Worm (Caenorhabditis elegans) whole organism, midembryonic: ENCODE data around the gene lin-7.
"Not testable (repeated sequence)": the region's sequence is repeated elsewhere in the genome, so short reads cannot be mapped to it uniquely, and the experiment has no call there.

Source experiments
- T22C8.4 ChIP-seq: fragments of 200-800 bp; sonication (Bioruptor generic); IDR thresholded peaks from 2 replicates; pipeline ENCODE4 v1.3.6; 2022; ENCODE audit warnings: missing genetic modification characterization, missing compliant biosample characterization
- cog-1 ChIP-seq: sonication (generic microtip); optimal IDR thresholded peaks from 2 replicates; lab custom pipeline; 2016; ENCODE audit warnings: missing genetic modification characterization, missing compliant biosample characterization
- flt-1 ChIP-seq: fragments of 200-800 bp; sonication (Bioruptor generic); IDR thresholded peaks from 2 replicates; pipeline ENCODE4 v1.3.6; 2022; ENCODE audit warnings: missing genetic modification characterization, missing compliant biosample characterization
- klf-2 ChIP-seq: fragments of 200-800 bp; sonication (Bioruptor generic); conservative IDR thresholded peaks from 2 replicates; pipeline ENCODE4 v1.3.6; 2022; ENCODE audit warnings: missing genetic modification reagents, missing genetic modification characterization, missing compliant biosample characterization
- med-1 ChIP-seq: sonication (generic microtip); optimal IDR thresholded peaks from 2 replicates; lab custom pipeline; 2017; ENCODE audit warnings: missing genetic modification characterization, mild to moderate bottlenecking, missing compliant biosample characterization, antibody characterized with exemption, missing genetic modification reagents; ENCODE audit not compliant: insufficient read depth
- ref-1 ChIP-seq: fragments of 200-800 bp; sonication (Bioruptor generic); conservative IDR thresholded peaks from 2 replicates; pipeline ENCODE4 v1.3.6; 2022; ENCODE audit warnings: missing genetic modification reagents, missing genetic modification characterization, missing compliant biosample characterization
- tab-1 ChIP-seq: fragments of 200-800 bp; sonication (Bioruptor generic); IDR thresholded peaks from 2 replicates; pipeline ENCODE4 v1.3.6; 2022; ENCODE audit warnings: missing genetic modification characterization, missing compliant biosample characterization
- ztf-23 ChIP-seq: fragments of 200-800 bp; sonication (Bioruptor generic); IDR thresholded peaks from 2 replicates; pipeline ENCODE4 v1.3.6; 2022; ENCODE audit warnings: missing genetic modification reagents, missing genetic modification characterization, missing compliant biosample characterization
- ztf-29 ChIP-seq: fragments of 200-800 bp; sonication (Bioruptor generic); IDR thresholded peaks from 2 replicates; pipeline ENCODE4 v1.3.6; 2022; ENCODE audit warnings: missing genetic modification reagents, missing genetic modification characterization, missing compliant biosample characterization

The lin-7 gene

DNA sequence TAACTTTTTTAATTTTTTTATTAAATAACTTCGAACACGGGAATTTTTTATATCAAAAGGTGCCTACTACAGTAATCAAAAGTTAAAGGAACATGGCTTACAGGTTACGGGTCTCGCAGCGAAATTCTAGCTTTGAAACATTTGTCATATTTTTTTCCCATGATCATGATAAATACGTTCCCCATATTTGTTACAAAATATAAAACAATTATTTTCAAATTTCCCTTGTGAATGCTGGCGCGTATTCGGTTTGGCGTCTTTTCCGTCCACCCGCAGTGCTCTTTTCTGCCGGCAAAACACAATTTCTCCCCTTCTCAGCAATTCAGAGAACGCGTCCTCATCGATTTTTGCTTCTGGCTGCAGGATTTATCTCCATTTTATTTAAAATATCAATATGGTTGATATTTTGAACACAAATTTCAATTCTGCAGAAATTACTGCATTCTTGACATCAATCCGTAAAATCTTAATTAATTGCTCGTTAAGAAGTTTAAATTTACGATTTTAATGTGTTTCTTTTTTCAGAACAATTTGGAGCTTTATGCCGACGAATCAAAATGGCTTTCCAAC, 16.1 kb upstream of the lin-7 start, which contains the start of gene imb-2:
Gene imb-2 (plus strand): TSS at position 520 of the 570 bp plus-strand sequence.
- TF ChIP-seq ztf-29: no peak
- no peak for TF ChIP-seq med-1 (GFP tag; lab: Kevin White, UChicago)
- no peak for TF ChIP-seq cog-1 (tag; lab: Kevin White, UChicago)
- TF ChIP-seq klf-2 (GFP tag; lab: Robert Waterston, UW): no peak
- TF ChIP-seq ref-1 (GFP tag; lab: Robert Waterston, UW): no peak
- TF ChIP-seq ztf-23 (GFP tag; lab: Robert Waterston, UW): no peak
- TF ChIP-seq T22C8.4 (GFP tag; lab: Robert Waterston, UW): no peak
- TF ChIP-seq tab-1: no peak
- no peak for TF ChIP-seq flt-1 (GFP tag; lab: Robert Waterston, UW)

DNA sequence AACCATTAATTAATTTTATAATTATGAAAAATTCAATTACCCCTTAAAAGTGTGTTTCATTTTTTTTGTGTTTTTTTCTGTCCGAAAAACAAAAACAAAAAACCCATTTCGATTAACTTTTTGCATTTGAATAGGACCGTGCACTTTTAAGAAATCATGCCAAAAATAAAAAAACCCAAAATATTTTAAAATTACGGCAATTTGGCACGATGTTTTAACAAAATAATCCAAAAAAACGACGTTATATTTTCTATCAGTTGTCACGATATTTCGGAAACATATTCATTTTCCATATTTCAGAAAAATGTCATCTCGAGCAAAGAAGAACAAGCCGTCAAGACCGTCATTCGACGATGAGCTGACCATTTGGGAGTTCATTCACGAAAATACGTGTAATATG, 12.5 kb upstream of the lin-7 start, which contains the start of gene tebp-1:
Gene tebp-1 (plus strand): TSS at position 301 of the 400 bp plus-strand sequence.
- TF ChIP-seq klf-2 (GFP tag; lab: Robert Waterston, UW): no peak
- TF ChIP-seq tab-1: no peak
- no peak for TF ChIP-seq ref-1 (GFP tag; lab: Robert Waterston, UW)
- TF ChIP-seq med-1 (GFP tag; lab: Kevin White, UChicago): no peak
- TF ChIP-seq T22C8.4 (GFP tag; lab: Robert Waterston, UW): no peak
- no peak for TF ChIP-seq cog-1 (tag; lab: Kevin White, UChicago)
- TF ChIP-seq flt-1 (GFP tag; lab: Robert Waterston, UW): no peak
- TF ChIP-seq ztf-29: no peak
- TF ChIP-seq ztf-23 (GFP tag; lab: Robert Waterston, UW): no peak

DNA sequence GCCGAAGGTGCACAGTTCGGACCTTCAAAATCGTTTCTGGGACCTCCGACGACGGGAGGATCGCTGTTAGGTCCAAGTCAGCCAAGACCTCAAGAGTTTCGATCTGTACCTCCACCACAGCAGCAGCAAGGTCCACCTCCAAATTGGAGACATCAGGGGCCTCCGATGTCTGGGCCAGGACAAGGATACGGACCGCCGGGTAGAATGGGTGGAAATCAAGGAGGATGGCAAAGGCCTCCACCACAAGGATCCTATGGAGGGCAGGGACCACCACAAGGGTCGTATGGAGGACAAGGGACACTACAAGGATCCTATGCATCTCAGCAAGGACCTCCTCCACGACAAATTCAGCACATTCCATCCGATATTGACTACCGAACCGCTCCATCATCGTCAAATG, 11.5 kb upstream of the lin-7 start:
- TF ChIP-seq ztf-29 (no peak), flt-1 (GFP tag; lab: Robert Waterston, UW) (0 out of 2 replicates have a peak, but pooled peaks have one; percentile 19)

DNA sequence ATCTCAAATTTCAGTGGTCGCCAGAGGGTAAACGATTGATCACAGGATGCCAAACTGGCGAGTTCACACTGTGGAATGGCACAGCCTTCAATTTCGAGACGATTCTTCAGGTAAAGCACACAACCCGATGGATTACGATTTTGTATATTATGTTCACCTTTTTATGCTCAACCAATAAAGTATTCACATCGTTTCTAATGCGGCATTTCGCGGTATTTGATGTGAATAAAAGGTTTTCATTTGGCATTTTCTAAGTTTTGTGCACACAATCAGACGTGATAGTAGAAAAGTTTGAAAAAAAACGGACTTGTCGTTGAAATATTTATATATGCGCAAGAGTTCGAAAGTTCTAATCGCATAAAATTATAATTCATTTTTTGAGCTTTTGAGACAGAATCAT, 9.8 kb upstream of the lin-7 start:
- no peak for TF ChIP-seq T22C8.4 (GFP tag; lab: Robert Waterston, UW)
- no peak for TF ChIP-seq cog-1 (tag; lab: Kevin White, UChicago)
- TF ChIP-seq ztf-23 (GFP tag; lab: Robert Waterston, UW): no peak

DNA sequence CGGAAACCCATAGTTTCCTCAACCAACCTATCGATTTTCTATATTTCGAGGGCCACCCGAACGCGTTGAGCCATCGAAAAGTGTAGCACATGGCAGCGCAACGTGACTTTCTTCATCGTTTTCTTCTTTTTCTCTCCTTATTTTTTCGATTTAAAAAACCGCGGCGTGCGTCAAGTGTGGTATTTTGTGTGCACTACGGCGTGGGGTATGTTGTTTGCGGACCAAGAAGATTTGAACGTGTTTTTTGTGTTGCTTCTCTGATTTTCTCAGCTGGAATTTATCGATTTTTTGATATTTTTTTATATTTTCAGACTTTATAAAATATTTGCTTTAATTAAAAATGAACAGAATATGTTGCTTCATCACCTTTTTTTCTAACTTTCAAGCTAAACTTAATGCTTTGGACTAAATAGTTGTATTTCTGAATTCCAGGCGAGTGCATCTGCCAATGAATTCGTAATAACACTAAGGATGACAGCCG, 8.8 kb upstream of the lin-7 start, which contains the start of the genes agl-1 and pfs-2:
Gene agl-1 (minus strand): TSS at position 178 of the 481 bp plus-strand sequence.
Gene pfs-2 (plus strand): TSS at position 431 of the 481 bp plus-strand sequence.
- peak; percentile 52; the same call in 1 of the 2 replicates for TF ChIP-seq ztf-23 (GFP tag; lab: Robert Waterston, UW)
- TF ChIP-seq klf-2 (GFP tag; lab: Robert Waterston, UW): no peak
- TF ChIP-seq cog-1 (tag; lab: Kevin White, UChicago): peak; percentile 49
- no peak for TF ChIP-seq tab-1
- TF ChIP-seq med-1 (GFP tag; lab: Kevin White, UChicago): no peak
- TF ChIP-seq T22C8.4 (GFP tag; lab: Robert Waterston, UW): peak; percentile 56; the same call in 1 of the 2 replicates
- TF ChIP-seq ref-1 (GFP tag; lab: Robert Waterston, UW): no peak
- TF ChIP-seq ztf-29: no peak
- TF ChIP-seq flt-1 (GFP tag; lab: Robert Waterston, UW): peak; percentile 65; the same call in 1 of the 2 replicates

DNA sequence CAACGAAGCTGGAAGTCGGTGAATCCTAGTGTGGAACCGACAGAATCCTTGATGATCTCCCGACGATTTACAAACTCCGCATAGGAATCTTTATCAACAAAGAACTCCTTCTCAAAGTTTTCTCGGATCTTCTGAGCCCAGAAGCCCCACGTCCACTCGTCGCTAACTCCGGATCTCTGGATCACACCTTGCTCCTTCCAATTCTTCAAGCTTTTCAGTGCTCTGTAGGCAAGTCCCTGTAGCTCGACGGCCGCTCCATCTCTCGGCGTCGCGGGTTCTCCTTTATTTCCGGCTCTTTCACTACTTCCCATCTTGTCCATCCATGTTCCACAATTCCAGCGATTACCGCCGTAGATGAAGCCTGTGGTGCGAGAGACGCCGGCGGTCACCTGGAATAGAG, 2.1 kb upstream of the lin-7 start:
- no peak for TF ChIP-seq tab-1
- no peak for TF ChIP-seq T22C8.4 (GFP tag; lab: Robert Waterston, UW)
- TF ChIP-seq flt-1 (GFP tag; lab: Robert Waterston, UW): no peak
- 0 out of 2 replicates have a peak, but pooled peaks have one; percentile 8 for TF ChIP-seq klf-2 (GFP tag; lab: Robert Waterston, UW)

DNA sequence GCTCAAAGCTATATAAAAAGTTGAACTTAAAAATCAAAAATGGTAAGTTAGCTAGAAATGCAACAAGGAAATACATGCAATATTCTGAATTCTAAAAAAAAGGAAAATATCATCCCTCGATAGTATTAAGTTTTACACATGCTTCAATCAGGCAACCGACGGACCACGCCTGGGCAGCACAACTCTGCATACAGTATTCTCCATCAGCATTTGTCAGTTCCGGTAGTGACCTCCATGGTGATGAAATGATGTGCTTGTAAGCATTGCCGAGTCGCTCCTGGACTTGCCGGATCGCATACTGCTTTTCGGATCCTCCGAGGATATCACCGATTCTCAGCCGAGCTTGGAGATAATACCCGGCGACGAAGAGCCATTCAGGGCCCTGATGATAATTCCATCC, 1.6 kb upstream of the lin-7 start:
- no peak for TF ChIP-seq ztf-23 (GFP tag; lab: Robert Waterston, UW)
- no peak for TF ChIP-seq ref-1 (GFP tag; lab: Robert Waterston, UW)
- TF ChIP-seq T22C8.4 (GFP tag; lab: Robert Waterston, UW): no peak
- no peak for TF ChIP-seq ztf-29
- TF ChIP-seq cog-1 (tag; lab: Kevin White, UChicago): no peak
- TF ChIP-seq flt-1 (GFP tag; lab: Robert Waterston, UW): no peak

DNA sequence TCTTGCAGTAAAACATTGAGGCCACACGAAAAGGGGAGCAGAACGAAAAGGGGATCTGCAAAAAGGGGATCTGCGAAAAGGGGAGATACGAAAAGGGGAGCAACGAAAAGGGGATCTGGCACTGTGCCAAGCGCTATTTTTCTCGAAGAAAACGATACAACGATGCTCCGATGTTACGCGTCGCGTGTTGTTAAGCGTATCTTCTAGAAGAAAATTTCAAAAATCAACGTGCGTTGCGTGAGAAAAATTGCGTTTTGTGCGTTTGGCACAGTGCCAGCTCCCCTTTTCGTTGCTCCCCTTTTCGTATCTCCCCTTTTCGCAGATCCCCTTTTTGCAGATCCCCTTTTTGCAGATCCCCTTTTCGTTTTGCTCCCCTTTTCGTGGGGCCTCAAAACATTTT, 3.0 kb downstream of the lin-7 start, which contains the start of gene Y54G11A.9:
Gene Y54G11A.9 (minus strand): TSS at position 196 of the 400 bp plus-strand sequence.
- 0 out of 2 replicates have a peak, but pooled peaks have one; percentile 29 for TF ChIP-seq ztf-23 (GFP tag; lab: Robert Waterston, UW)

DNA sequence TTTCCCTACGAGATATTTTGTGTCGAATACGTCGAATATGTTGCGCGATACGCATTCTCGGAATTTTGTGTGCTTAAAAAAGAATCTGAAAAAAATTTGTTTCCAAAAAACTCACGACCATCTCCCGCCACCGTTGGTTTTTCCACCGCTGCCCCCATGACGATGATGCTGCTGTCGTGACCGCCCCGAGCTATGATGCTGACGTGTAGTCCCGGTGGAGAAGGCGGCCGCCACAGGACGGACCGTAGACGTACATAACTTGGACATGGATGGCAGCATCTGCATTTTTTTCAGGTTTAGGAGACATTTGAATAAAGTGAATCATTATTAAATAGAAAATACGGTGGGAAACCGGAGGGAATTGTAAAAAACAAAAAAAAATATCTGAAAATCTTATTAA, 5.0 kb downstream of the lin-7 start, which contains the start of gene ddl-3:
Gene ddl-3 (minus strand): TSS at position 289 of the 400 bp plus-strand sequence.
- not testable (repeated sequence) for TF ChIP-seq flt-1, ref-1, klf-2 (GFP tag; lab: Robert Waterston, UW)

DNA sequence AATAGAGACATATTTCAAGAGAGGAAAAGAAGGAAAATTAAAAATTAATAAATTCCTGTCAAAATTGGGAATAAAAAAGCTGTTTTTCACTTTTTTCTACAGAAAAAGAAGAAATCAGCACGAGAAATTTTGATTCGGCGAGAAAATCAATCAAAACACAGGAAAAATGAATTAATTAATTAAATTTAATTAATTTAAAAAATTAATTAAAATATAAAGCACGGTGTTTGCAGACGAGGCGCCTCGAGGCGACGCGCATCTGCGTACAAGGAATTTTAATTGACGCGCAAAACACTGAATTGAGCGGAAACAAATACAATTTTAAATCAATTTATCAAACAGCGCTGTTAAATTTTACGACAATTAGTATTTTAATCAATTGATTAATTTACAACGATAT, 28.0 kb downstream of the lin-7 start:
- no peak for TF ChIP-seq ztf-29
- 0 out of 2 replicates have a peak, but pooled peaks have one; percentile 53 for TF ChIP-seq flt-1 (GFP tag; lab: Robert Waterston, UW)
- TF ChIP-seq ref-1 (GFP tag; lab: Robert Waterston, UW): no peak
- peak; percentile 41; the same call in 1 of the 2 replicates for TF ChIP-seq ztf-23 (GFP tag; lab: Robert Waterston, UW)
- no peak for TF ChIP-seq tab-1
- TF ChIP-seq T22C8.4 (GFP tag; lab: Robert Waterston, UW): no peak
- TF ChIP-seq cog-1 (tag; lab: Kevin White, UChicago): no peak
- TF ChIP-seq klf-2 (GFP tag; lab: Robert Waterston, UW): no peak
- TF ChIP-seq med-1 (GFP tag; lab: Kevin White, UChicago): no peak
